Worm (Caenorhabditis elegans): ENCODE data around the gene W05B2.2.

Gene W05B2.2

ce11 chrIII:10921474-10921873 lies 45.4 kb downstream of the W05B2.2 start:
- TF ChIP-seq alr-1 (tag; optimal IDR thresholded peaks at IDR 0.05; ENCODE audit: borderline replicate concordance) = no peak
- no peak for TF ChIP-seq efl-1 (optimal IDR thresholded peaks at IDR 0.05)
- peak in 1 of 2 experiments; percentile 87 for TF ChIP-seq efl-1 (GFP tag; optimal IDR thresholded peaks at IDR 0.05 in 1 of 2)

DNA sequence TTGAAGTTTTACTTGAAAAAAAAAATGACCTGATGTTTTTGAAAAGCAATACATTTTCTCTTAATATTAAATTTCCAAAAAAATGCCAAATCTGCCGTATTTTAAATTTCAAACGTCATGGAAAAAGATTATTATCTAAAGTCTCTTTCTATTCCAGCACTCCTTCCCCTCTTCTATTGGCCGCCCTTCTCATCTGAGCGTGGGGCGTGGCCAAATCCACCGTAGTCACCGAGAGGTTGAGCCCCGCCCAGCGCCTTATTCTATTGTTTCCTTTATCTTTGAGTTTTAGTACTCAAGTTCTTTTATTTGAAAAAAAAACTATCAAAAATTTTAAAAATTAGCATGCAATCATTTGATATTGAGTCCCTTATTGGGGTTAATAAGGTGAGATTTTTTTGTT lies 46.9 kb downstream of the W05B2.2 start, which contains the start of gene vab-7:
Gene vab-7, plus strand, starts transcription at position 301 of the 400 bp plus-strand sequence.
- TF ChIP-seq lin-35 (GFP tag; optimal IDR thresholded peaks at IDR 0.05) (no peak), hlh-4 (tag; optimal IDR thresholded peaks at IDR 0.05) (no peak), rnt-1 (tag; optimal IDR thresholded peaks at IDR 0.05) (no peak), nhr-19 (GFP tag; conservative IDR thresholded peaks at IDR 0.05) (no peak), sox-4 (tag; optimal IDR thresholded peaks at IDR 0.05) (no peak), fkh-4 (tag; optimal IDR thresholded peaks at IDR 0.05; ENCODE audit: borderline replicate concordance) (no peak), tlp-1 (tag; optimal IDR thresholded peaks at IDR 0.05) (no peak), isw-1 (GFP tag; IDR thresholded peaks at IDR 0.05) (no peak), C34B4.2 (tag; optimal IDR thresholded peaks at IDR 0.05) (no peak), elt-3 (tag; optimal IDR thresholded peaks at IDR 0.05) (no peak), efl-1 (optimal IDR thresholded peaks at IDR 0.05) (no peak), efl-1 (GFP tag; optimal IDR thresholded peaks at IDR 0.05 in 1 of 2) (no peak), egl-27 (tag; optimal IDR thresholded peaks at IDR 0.05) (no peak), snu-23 (GFP tag; optimal IDR thresholded peaks at IDR 0.05) (no peak), vab-15 (tag; optimal IDR thresholded peaks at IDR 0.05) (no peak)

DNA sequence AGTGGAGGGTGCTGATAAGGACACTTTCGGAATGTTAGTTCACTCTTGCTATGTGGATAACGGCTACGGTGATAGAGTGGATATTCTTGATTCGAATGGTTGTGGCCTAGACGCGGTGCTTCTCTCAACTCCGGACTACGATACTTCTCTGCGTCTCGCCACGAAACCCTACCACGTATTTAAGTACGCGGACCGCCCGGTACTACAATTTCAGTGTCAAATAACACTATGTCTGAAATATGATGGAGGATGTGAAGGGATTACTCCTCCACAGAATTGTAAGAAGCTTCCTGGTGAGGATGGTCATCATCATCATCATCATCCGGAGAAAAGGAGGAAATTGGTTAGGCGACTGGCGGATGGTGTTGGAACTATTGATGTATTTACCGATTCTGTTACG lies 51.9 kb downstream of the W05B2.2 start:
- TF ChIP-seq nhr-71 (tag; optimal IDR thresholded peaks at IDR 0.05) (no peak), nhr-11 (tag; optimal IDR thresholded peaks at IDR 0.05) (no peak), nhr-47 (tag; optimal IDR thresholded peaks at IDR 0.05) (no peak), Y116A8C.19 (tag; optimal IDR thresholded peaks at IDR 0.05; ENCODE audit: borderline replicate concordance) (no peak), pqm-1 (tag; optimal IDR thresholded peaks at IDR 0.05) (no peak), swsn-7 (tag; optimal IDR thresholded peaks at IDR 0.05) (no peak), tlp-1 (tag; optimal IDR thresholded peaks at IDR 0.05) (no peak), unc-62 (GFP tag; optimal IDR thresholded peaks at IDR 0.05) (no peak), ztf-4 (tag; optimal IDR thresholded peaks at IDR 0.05) (no peak), lin-13 (GFP tag; optimal IDR thresholded peaks at IDR 0.05) (no peak)

ce11 chrIII:10911160-10911559 lies 55.8 kb downstream of the W05B2.2 start, which contains the start of gene cut-6:
Gene cut-6 (plus strand): TSS chrIII:10911460.
- TF ChIP-seq C34B4.2 (tag; optimal IDR thresholded peaks at IDR 0.05) (no peak), hlh-4 (tag; optimal IDR thresholded peaks at IDR 0.05) (no peak), dpl-1 (GFP tag; optimal IDR thresholded peaks at IDR 0.05) (no peak), blmp-1 (tag; optimal IDR thresholded peaks at IDR 0.05) (peak; percentile 57)
